Fruit fly (Drosophila melanogaster): Measurements from ENCODE around the gene CG17249.

dm6 chr3L:1626924-1627323, 20.3 kb downstream of the CG17249 start:
- TF ChIP-seq CG15710 (tag; optimal IDR thresholded peaks at IDR 0.05) (no peak), Ets98B (GFP tag; IDR thresholded peaks at IDR 0.05) (no peak), CG8159 (tag; optimal IDR thresholded peaks at IDR 0.05) (no peak), D1 (tag; optimal IDR thresholded peaks at IDR 0.05) (no peak), CG4496 (GFP tag; IDR thresholded peaks at IDR 0.05) (no peak), CG34367 (tag; optimal IDR thresholded peaks at IDR 0.05) (no peak), CG17806 (tag; optimal IDR thresholded peaks at IDR 0.05) (no peak)
